Worm (Caenorhabditis elegans): Measurements from ENCODE around the gene F20G2.1.

DNA sequence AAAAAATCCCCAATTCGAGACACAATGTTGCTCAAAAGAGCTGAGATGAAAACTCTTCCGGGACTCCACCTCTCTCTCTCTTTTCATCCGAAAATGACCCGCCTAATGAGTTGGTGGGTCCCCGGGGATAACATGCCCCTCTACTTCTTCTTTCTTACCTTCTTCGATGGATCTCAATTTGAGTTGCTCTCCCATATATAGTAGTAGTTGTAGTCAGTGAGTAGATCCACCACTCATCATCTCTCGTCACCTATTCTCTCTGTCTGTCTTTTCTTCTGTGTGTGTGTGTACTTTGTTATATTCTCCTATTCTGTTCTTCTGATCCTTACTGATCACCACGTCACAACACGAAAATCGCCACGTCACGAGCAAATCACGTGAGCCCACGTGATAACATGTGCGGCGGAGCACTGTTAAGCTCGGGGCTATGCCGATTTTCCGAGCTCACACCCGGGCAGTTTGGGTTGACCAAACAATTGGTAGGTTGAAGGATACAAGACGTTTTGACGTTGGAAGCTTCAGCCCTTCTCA, 42.9 kb upstream of the F20G2.1 start, which contains the start of gene twk-32:
- TF ChIP-seq bed-1 (GFP tag; IDR thresholded peaks at IDR 0.05) = no peak
- TF ChIP-seq aptf-2 (GFP tag; conservative IDR thresholded peaks at IDR 0.05) = no peak

All from whole organism, young adult.